Fruit fly (Drosophila melanogaster): ENCODE data around the gene PIG-P.

PIG-P gene

dm6 chr3R:26020244-26021171, 37.5 kb downstream of the PIG-P start (continued):
- TF ChIP-seq slp2 (GFP tag; optimal IDR thresholded peaks at IDR 0.05) (no peak), B-H2 (GFP tag; optimal IDR thresholded peaks at IDR 0.05) (no peak), cwo (GFP tag; optimal IDR thresholded peaks at IDR 0.05) (peak; percentile 58), CG10565 (GFP tag; optimal IDR thresholded peaks at IDR 0.05) (no peak), Dip3 (GFP tag; optimal IDR thresholded peaks at IDR 0.05) (no peak), CG9609 (GFP tag; optimal IDR thresholded peaks at IDR 0.05) (no peak), NC2α (GFP tag; optimal IDR thresholded peaks at IDR 0.05) (no peak), gsb (GFP tag; IDR thresholded peaks at IDR 0.05) (no peak), vnd (GFP tag; IDR thresholded peaks at IDR 0.05; ENCODE audit: partially characterized antibody) (no peak), CG30403 (GFP tag; optimal IDR thresholded peaks at IDR 0.05) (peak; percentile 74), CG7786 (GFP tag; optimal IDR thresholded peaks at IDR 0.05) (no peak), sob (GFP tag; IDR thresholded peaks at IDR 0.05) (peak; percentile 57), CG15073 (GFP tag; optimal IDR thresholded peaks at IDR 0.05) (no peak), CG2889 (GFP tag; IDR thresholded peaks at IDR 0.05) (0 out of 3 replicates have a peak, but pooled peaks have one; percentile 43), dan (GFP tag; IDR thresholded peaks at IDR 0.05) (no peak), HLH54F (GFP tag; optimal IDR thresholded peaks at IDR 0.05) (no peak), jing (GFP tag; optimal IDR thresholded peaks at IDR 0.05) (peak; percentile 14), CG18619 (GFP tag; optimal IDR thresholded peaks at IDR 0.05) (peak; percentile 33), Side (GFP tag; optimal IDR thresholded peaks at IDR 0.05) (no peak), tup (GFP tag; optimal IDR thresholded peaks at IDR 0.05) (no peak), CG34376 (GFP tag; optimal IDR thresholded peaks at IDR 0.05) (no peak), Fer1 (GFP tag; optimal IDR thresholded peaks at IDR 0.05) (peak; percentile 63), Jarid2 (GFP tag; optimal IDR thresholded peaks at IDR 0.05) (no peak), gfzf (GFP tag; optimal IDR thresholded peaks at IDR 0.05) (no peak), toy (GFP tag; IDR thresholded peaks at IDR 0.05) (no peak), kni (GFP tag; optimal IDR thresholded peaks at IDR 0.05) (peak; percentile 99), CG17912 (GFP tag; optimal IDR thresholded peaks at IDR 0.05) (no peak), lilli (GFP tag; optimal IDR thresholded peaks at IDR 0.05) (peak; percentile 45), CG11504 (tag; optimal IDR thresholded peaks at IDR 0.05) (peak; percentile 84), Dek (tag; optimal IDR thresholded peaks at IDR 0.05) (peak; percentile 44), CG6791 (GFP tag; IDR thresholded peaks at IDR 0.05; ENCODE audit: partially characterized antibody) (no peak), CG1529 (GFP tag; optimal IDR thresholded peaks at IDR 0.05) (peak; percentile 49), zfh2 (GFP tag; optimal IDR thresholded peaks at IDR 0.05) (no peak), Mes4 (GFP tag; optimal IDR thresholded peaks at IDR 0.05) (no peak), CG18476 (GFP tag; optimal IDR thresholded peaks at IDR 0.05) (peak; percentile 10), GATAe (GFP tag; conservative IDR thresholded peaks at IDR 0.05) (no peak), Sry-β (GFP tag; optimal IDR thresholded peaks at IDR 0.05) (peak; percentile 11), CG9215 (GFP tag; IDR thresholded peaks at IDR 0.05) (no peak; the same call in 1 of the 2 replicates), Tbp (GFP tag; optimal IDR thresholded peaks at IDR 0.05) (no peak), Gsc (GFP tag; IDR thresholded peaks at IDR 0.05) (0 out of 2 replicates have a peak, but pooled peaks have one; percentile 26), rib (GFP tag; IDR thresholded peaks at IDR 0.05) (0 out of 2 replicates have a peak, but pooled peaks have one; percentile 48), E2f2 (GFP tag; IDR thresholded peaks at IDR 0.05) (peak; percentile 26; the same call in 1 of the 2 replicates), her (GFP tag; optimal IDR thresholded peaks at IDR 0.05) (no peak), BtbVII (GFP tag; optimal IDR thresholded peaks at IDR 0.05) (peak; percentile 54), CG4617 (GFP tag; optimal IDR thresholded peaks at IDR 0.05; ENCODE audit: borderline replicate concordance) (no peak), CG14441 (GFP tag; IDR thresholded peaks at IDR 0.05) (peak; percentile 64), sd (tag; optimal IDR thresholded peaks at IDR 0.05) (peak; percentile 60), gce (GFP tag; IDR thresholded peaks at IDR 0.05) (peak; percentile 33; the same call in 1 of the 3 replicates), ham (GFP tag; IDR thresholded peaks at IDR 0.05) (no peak)

Data from whole organism, embryonic.